Worm (Caenorhabditis elegans): ENCODE results near the gene ZK896.5.

The ZK896.5 gene

ce11 chrIV:12840348-12840747 is 39.1 kb downstream of the ZK896.5 start (continued):
- TF ChIP-seq hlh-30 (tag; optimal IDR thresholded peaks at IDR 0.05; ENCODE audit: insufficient read depth) (peak; percentile 26), ceh-20 (GFP tag; IDR thresholded peaks at IDR 0.05) (no peak), snpc-1.2 (GFP tag; IDR thresholded peaks at IDR 0.05) (0 out of 2 replicates have a peak, but pooled peaks have one; percentile 19), pha-4 (GFP tag; IDR thresholded peaks at IDR 0.05) (no peak), pha-4 (tag; optimal IDR thresholded peaks at IDR 0.05) (peak; percentile 36), F10B5.3 (tag; optimal IDR thresholded peaks at IDR 0.05) (no peak), D1046.2 (GFP tag; IDR thresholded peaks at IDR 0.05) (no peak), ceh-82 (tag; optimal IDR thresholded peaks at IDR 0.05) (no peak), nhr-102 (tag; optimal IDR thresholded peaks at IDR 0.05) (no peak), lin-1 (GFP tag; IDR thresholded peaks at IDR 0.05) (0 out of 2 replicates have a peak, but pooled peaks have one; percentile 25), ceh-62 (tag; optimal IDR thresholded peaks at IDR 0.05) (no peak), ama-1 (optimal IDR thresholded peaks at IDR 0.05) (peak; percentile 84), tra-1 (GFP tag; IDR thresholded peaks at IDR 0.05) (no peak), php-3 (GFP tag; IDR thresholded peaks at IDR 0.05) (no peak), spr-3 (GFP tag; optimal IDR thresholded peaks at IDR 0.05) (no peak)

- TF ChIP-seq mep-1 (tag; optimal IDR thresholded peaks at IDR 0.05) (peak; percentile 8), jun-1 (tag; optimal IDR thresholded peaks at IDR 0.05) (no peak), ztf-7 (tag; optimal IDR thresholded peaks at IDR 0.05) (no peak), ZK337.2 (GFP tag; IDR thresholded peaks at IDR 0.05) (0 out of 2 replicates have a peak, but pooled peaks have one; percentile 27), rbr-2 (tag; optimal IDR thresholded peaks at IDR 0.05) (no peak), set-16 (GFP tag; IDR thresholded peaks at IDR 0.05) (no peak), F37D6.2 (tag; optimal IDR thresholded peaks at IDR 0.05) (no peak), hmg-1.1 (GFP tag; IDR thresholded peaks at IDR 0.05) (peak; percentile 33; the same call in 1 of the 2 replicates), ceh-20 (GFP tag; IDR thresholded peaks at IDR 0.05) (peak; percentile 60; the same call in 1 of the 2 replicates)
These were observed 43.2 kb downstream of the ZK896.5 start, which contains the start of gene M02B1.3 for ce11 chrIV:12836208-12836607. Gene M02B1.3 (plus strand): TSS chrIV:12836508.

ce11 chrIV:12835363-12835762 is 44.1 kb downstream of the ZK896.5 start:
- TF ChIP-seq fkh-10 (GFP tag; optimal IDR thresholded peaks at IDR 0.05) (no peak), ceh-20 (GFP tag; IDR thresholded peaks at IDR 0.05) (0 out of 2 replicates have a peak, but pooled peaks have one; percentile 11), ceh-82 (tag; optimal IDR thresholded peaks at IDR 0.05) (no peak), nhr-6 (tag; optimal IDR thresholded peaks at IDR 0.05) (peak; percentile 2), mes-2 (tag; optimal IDR thresholded peaks at IDR 0.05; ENCODE audit: poor library complexity, severe bottlenecking) (peak; percentile 2), lim-7 (GFP tag; IDR thresholded peaks at IDR 0.05) (no peak), attf-4 (tag; optimal IDR thresholded peaks at IDR 0.05) (no peak), F49E8.2 (tag; optimal IDR thresholded peaks at IDR 0.05; ENCODE audit: borderline replicate concordance) (no peak), ZK546.5 (tag; optimal IDR thresholded peaks at IDR 0.05) (no peak), T26A8.4 (GFP tag; IDR thresholded peaks at IDR 0.05) (no peak), nhr-237 (tag; optimal IDR thresholded peaks at IDR 0.05) (no peak), zfp-3 (GFP tag; conservative IDR thresholded peaks at IDR 0.05) (no peak), F37D6.2 (tag; optimal IDR thresholded peaks at IDR 0.05) (no peak), nhr-25 (tag; optimal IDR thresholded peaks at IDR 0.05; ENCODE audit: borderline replicate concordance, insufficient read depth) (no peak), aha-1 (tag) (peak; percentile 81), nhr-48 (tag; optimal IDR thresholded peaks at IDR 0.05) (peak; percentile 29), lir-3 (tag; optimal IDR thresholded peaks at IDR 0.05) (no peak), snpc-1.2 (GFP tag; IDR thresholded peaks at IDR 0.05) (no peak), pha-4 (GFP tag; IDR thresholded peaks at IDR 0.05) (peak; percentile 49; the same call in 1 of the 2 replicates), pha-4 (tag; optimal IDR thresholded peaks at IDR 0.05) (no peak), hif-1 (tag; optimal IDR thresholded peaks at IDR 0.05) (no peak), mxl-3 (GFP tag; optimal IDR thresholded peaks at IDR 0.05) (no peak), daf-12 (tag; optimal IDR thresholded peaks at IDR 0.05) (no peak), unc-62 (GFP tag; optimal IDR thresholded peaks at IDR 0.05 in 1 of 2) (no peak), unc-62 (tag; optimal IDR thresholded peaks at IDR 0.05) (no peak), F26F4.8 (GFP tag; conservative IDR thresholded peaks at IDR 0.05) (no peak), nhr-11 (tag; optimal IDR thresholded peaks at IDR 0.05) (no peak), dmd-9 (GFP tag; IDR thresholded peaks at IDR 0.05) (no peak), mdt-29 (GFP tag; IDR thresholded peaks at IDR 0.05) (no peak), lsy-2 (tag; optimal IDR thresholded peaks at IDR 0.05) (no peak), egl-27 (tag; optimal IDR thresholded peaks at IDR 0.05) (no peak), rbr-2 (tag; optimal IDR thresholded peaks at IDR 0.05) (no peak), spr-3 (GFP tag; optimal IDR thresholded peaks at IDR 0.05) (no peak)
